Worm (Caenorhabditis elegans) whole organism, young adult: ENCODE measurements around the gene nmt-1.

Source experiments
- B0019.2 ChIP-seq: fragments of 200-800 bp; sonication (Bioruptor generic); conservative IDR thresholded peaks from 2 replicates; pipeline ENCODE4 v1.3.6; 2022; ENCODE audit warnings: missing genetic modification reagents, missing genetic modification characterization, missing compliant biosample characterization
- B0261.1 ChIP-seq: sonication (generic microtip); optimal IDR thresholded peaks from 2 replicates; lab custom pipeline; 2016; ENCODE audit warnings: mild to moderate bottlenecking, missing genetic modification characterization, moderate library complexity, missing compliant biosample characterization
- B0336.3 ChIP-seq: fragments of 200-800 bp; sonication (Bioruptor generic); IDR thresholded peaks from 2 replicates; pipeline ENCODE4 v1.3.6; 2022; ENCODE audit warnings: missing genetic modification characterization, missing compliant biosample characterization
- C17E4.6 ChIP-seq: fragments of 200-800 bp; sonication (Bioruptor generic); IDR thresholded peaks from 2 replicates; pipeline ENCODE4 v1.3.6; 2022; ENCODE audit warnings: missing genetic modification reagents, missing genetic modification characterization, missing compliant biosample characterization
- D2030.7 ChIP-seq: fragments of 200-800 bp; sonication (Bioruptor generic); IDR thresholded peaks from 2 replicates; pipeline ENCODE4 v1.3.6; 2022; ENCODE audit warnings: missing genetic modification reagents, missing genetic modification characterization, missing compliant biosample characterization
- F10E7.11 ChIP-seq: sonication (generic microtip); optimal IDR thresholded peaks from 2 replicates; lab custom pipeline; 2017; ENCODE audit warnings: mild to moderate bottlenecking, missing genetic modification characterization, moderate library complexity, missing compliant biosample characterization
- F22D6.2 ChIP-seq: sonication (generic microtip); optimal IDR thresholded peaks from 2 replicates; lab custom pipeline; 2016; ENCODE audit warnings: mild to moderate bottlenecking, missing genetic modification characterization, missing compliant biosample characterization
- K11D2.4 ChIP-seq: fragments of 200-800 bp; sonication (Bioruptor generic); IDR thresholded peaks from 2 replicates; pipeline ENCODE4 v1.3.6; 2022; ENCODE audit warnings: missing genetic modification reagents, missing genetic modification characterization, missing compliant biosample characterization
- Y67H2A.10 ChIP-seq: fragments of 200-800 bp; sonication (Bioruptor generic); conservative IDR thresholded peaks from 2 replicates; pipeline ENCODE4 v1.3.6; 2022; ENCODE audit warnings: missing genetic modification reagents, missing genetic modification characterization, missing compliant biosample characterization
- ZK185.1 ChIP-seq: sonication (generic microtip); optimal IDR thresholded peaks from 2 replicates; lab custom pipeline; 2016; ENCODE audit warnings: mild to moderate bottlenecking, missing genetic modification characterization, missing compliant biosample characterization; ENCODE audit not compliant: poor library complexity, severe bottlenecking
- cebp-1 ChIP-seq, 2 experiments: fragments of 200-800 bp in 1 of 2; sonication (Bioruptor generic) in 1 of 2; sonication (generic microtip) in 1 of 2; IDR thresholded peaks in 1 of 2; optimal IDR thresholded peaks in 1 of 2; 2 replicates each; pipeline versions ENCODE4 v1.3.6 to Lab custom; 2017 to 2022; ENCODE audit warnings: missing compliant biosample characterization in 2 of 2, missing genetic modification characterization in 2 of 2, mild to moderate bottlenecking in 1 of 2, missing genetic modification reagents in 1 of 2, moderate library complexity in 1 of 2
- ceh-91 ChIP-seq: fragments of 200-800 bp; sonication (Bioruptor generic); IDR thresholded peaks from 2 replicates; pipeline ENCODE4 v1.3.6; 2022; ENCODE audit warnings: missing genetic modification reagents, missing genetic modification characterization, missing compliant biosample characterization
- dox-1 ChIP-seq: fragments of 200-800 bp; sonication (Bioruptor generic); IDR thresholded peaks from 2 replicates; pipeline ENCODE4 v1.3.6; 2022; ENCODE audit warnings: missing genetic modification reagents, missing genetic modification characterization, missing compliant biosample characterization
- dpl-1 ChIP-seq: fragments of 150-350 bp; optimal IDR thresholded peaks from 2 replicates; lab custom pipeline; 2014; ENCODE audit warnings: missing biosample characterization, missing genetic modification reagents, missing genetic modification characterization
- gei-17 ChIP-seq: fragments of 200-800 bp; sonication (Bioruptor generic); optimal IDR thresholded peaks from 2 replicates; lab custom pipeline; 2018; ENCODE audit warnings: mild to moderate bottlenecking, missing genetic modification characterization, missing compliant biosample characterization
- him-1 ChIP-seq: sonication (generic microtip); optimal IDR thresholded peaks from 2 replicates; lab custom pipeline; 2016; ENCODE audit warnings: missing genotype, missing genetic modification reagents, missing genetic modification characterization, missing compliant biosample characterization
- hsf-1 ChIP-seq: fragments of 200-800 bp; sonication (Bioruptor generic); IDR thresholded peaks from 2 replicates; pipeline ENCODE4 v1.3.6; 2022; ENCODE audit warnings: missing genetic modification reagents, missing genetic modification characterization, missing compliant biosample characterization
- lag-1 ChIP-seq: fragments of 200-800 bp; sonication (Bioruptor generic); IDR thresholded peaks from 2 replicates; pipeline ENCODE4 v1.3.6; 2022; ENCODE audit warnings: missing genetic modification reagents, missing genetic modification characterization, missing compliant biosample characterization
- let-526 ChIP-seq: fragments of 200-800 bp; sonication (Bioruptor generic); IDR thresholded peaks from 2 replicates; pipeline ENCODE4 v1.3.6; 2022; ENCODE audit warnings: missing genetic modification reagents, missing genetic modification characterization, missing compliant biosample characterization
- lin-35 ChIP-seq, 3 experiments: fragments of 150-350 bp in 2 of 3; sonication (generic microtip) in 1 of 3; optimal IDR thresholded peaks; 2 replicates each; lab custom pipeline; 2014 to 2018; ENCODE audit warnings: missing biosample characterization in 3 of 3, missing genetic modification characterization in 3 of 3, missing genetic modification reagents in 3 of 3
- lir-1 ChIP-seq: fragments of 200-800 bp; sonication (Bioruptor generic); conservative IDR thresholded peaks from 2 replicates; pipeline ENCODE4 v1.3.6; 2022; ENCODE audit warnings: missing genetic modification reagents, missing genetic modification characterization, missing compliant biosample characterization
- madf-3 ChIP-seq: fragments of 200-800 bp; sonication (Bioruptor generic); IDR thresholded peaks from 2 replicates; pipeline ENCODE4 v1.3.6; 2022; ENCODE audit warnings: missing genetic modification reagents, missing genetic modification characterization, missing compliant biosample characterization
- madf-6 ChIP-seq: fragments of 200-800 bp; sonication (Bioruptor generic); IDR thresholded peaks from 2 replicates; pipeline ENCODE4 v1.3.6; 2022; ENCODE audit warnings: missing genetic modification reagents, missing genetic modification characterization, missing compliant biosample characterization
- mes-4 ChIP-seq: sonication (generic microtip); optimal IDR thresholded peaks from 2 replicates; lab custom pipeline; 2016; ENCODE audit warnings: missing genotype, missing genetic modification characterization, missing compliant biosample characterization
- nfya-1 ChIP-seq: sonication (generic microtip); optimal IDR thresholded peaks from 2 replicates; lab custom pipeline; 2017; ENCODE audit warnings: antibody characterized with exemption, missing compliant biosample characterization, missing genetic modification characterization, borderline replicate concordance; ENCODE audit not compliant: insufficient read depth
- nhr-120 ChIP-seq: fragments of 200-800 bp; sonication (Bioruptor generic); IDR thresholded peaks from 2 replicates; pipeline ENCODE4 v1.3.6; 2022; ENCODE audit warnings: missing genetic modification characterization, missing compliant biosample characterization
- nhr-80 ChIP-seq: sonication (generic microtip); optimal IDR thresholded peaks from 2 replicates; lab custom pipeline; 2016; ENCODE audit warnings: missing genetic modification characterization, missing compliant biosample characterization
- rcor-1 ChIP-seq: fragments of 200-800 bp; sonication (Bioruptor generic); IDR thresholded peaks from 2 replicates; pipeline ENCODE4 v1.3.6; 2022; ENCODE audit warnings: missing genetic modification reagents, missing genetic modification characterization, missing compliant biosample characterization
- repo-1 ChIP-seq: sonication (generic microtip); optimal IDR thresholded peaks from 2 replicates; lab custom pipeline; 2017; ENCODE audit warnings: mild to moderate bottlenecking, missing genetic modification characterization, missing compliant biosample characterization
- snpc-1.3 ChIP-seq: sonication (generic microtip); optimal IDR thresholded peaks from 2 replicates; lab custom pipeline; 2017; ENCODE audit warnings: missing genetic modification characterization, mild to moderate bottlenecking, missing compliant biosample characterization, antibody characterized with exemption, moderate library complexity, missing genotype, missing genetic modification reagents; ENCODE audit not compliant: insufficient read depth
- snpc-3.4 ChIP-seq: sonication (generic microtip); optimal IDR thresholded peaks from 2 replicates; lab custom pipeline; 2017; ENCODE audit warnings: missing genetic modification characterization, mild to moderate bottlenecking, missing compliant biosample characterization, antibody characterized with exemption, moderate library complexity, missing genotype, missing genetic modification reagents
- somi-1 ChIP-seq: fragments of 200-800 bp; sonication (Bioruptor generic); optimal IDR thresholded peaks from 2 replicates; lab custom pipeline; 2018; ENCODE audit warnings: mild to moderate bottlenecking, missing genetic modification characterization, missing compliant biosample characterization
- sptf-2 ChIP-seq: fragments of 200-800 bp; sonication (Bioruptor generic); optimal IDR thresholded peaks from 2 replicates; lab custom pipeline; 2018; ENCODE audit warnings: mild to moderate bottlenecking, missing genetic modification characterization, missing compliant biosample characterization
- tbp1 ChIP-seq: fragments of 200-800 bp; sonication (Bioruptor generic); optimal IDR thresholded peaks from 2 replicates; lab custom pipeline; 2018; ENCODE audit warnings: mild to moderate bottlenecking, missing genetic modification characterization, missing compliant biosample characterization
- zim-3 ChIP-seq: sonication (generic microtip); optimal IDR thresholded peaks from 2 replicates; lab custom pipeline; 2017; ENCODE audit warnings: mild to moderate bottlenecking, missing genetic modification characterization, moderate library complexity, missing compliant biosample characterization
- ztf-25 ChIP-seq: fragments of 200-800 bp; sonication (Bioruptor generic); IDR thresholded peaks from 2 replicates; pipeline ENCODE4 v1.3.6; 2022; ENCODE audit warnings: missing genetic modification reagents, missing genetic modification characterization, missing compliant biosample characterization

The nmt-1 gene

ce11 chrIII:6080263-6080662 is 35.9 kb downstream of the nmt-1 start, which contains the start of gene attf-4:
Gene attf-4 (plus strand): TSS chrIII:6080563.
- TF ChIP-seq nhr-80 (tag; lab: Kevin White, UChicago) (peak; percentile 24), tbp1 (no peak)
- TF ChIP-seq, all 124 proteins: peak for 1

ce11 chrIII:6078917-6079316 is 37.2 kb downstream of the nmt-1 start:
- no peak for TF ChIP-seq B0261.1 (tag; lab: Kevin White, UChicago)
- TF ChIP-seq mes-4 (tag; lab: Kevin White, UChicago): no peak
- no peak for TF ChIP-seq lir-1
- no peak for TF ChIP-seq lin-35 (GFP tag; optimal IDR thresholded peaks at IDR 0.05; lab: Kevin White, UChicago)
- TF ChIP-seq ZK185.1 (tag; lab: Kevin White, UChicago): no peak
- TF ChIP-seq dpl-1 (GFP tag; lab: Kevin White, UChicago): no peak
- TF ChIP-seq zim-3 (tag; lab: Kevin White, UChicago): no peak
- no peak for TF ChIP-seq C17E4.6 (GFP tag; lab: Robert Waterston, UW)

DNA sequence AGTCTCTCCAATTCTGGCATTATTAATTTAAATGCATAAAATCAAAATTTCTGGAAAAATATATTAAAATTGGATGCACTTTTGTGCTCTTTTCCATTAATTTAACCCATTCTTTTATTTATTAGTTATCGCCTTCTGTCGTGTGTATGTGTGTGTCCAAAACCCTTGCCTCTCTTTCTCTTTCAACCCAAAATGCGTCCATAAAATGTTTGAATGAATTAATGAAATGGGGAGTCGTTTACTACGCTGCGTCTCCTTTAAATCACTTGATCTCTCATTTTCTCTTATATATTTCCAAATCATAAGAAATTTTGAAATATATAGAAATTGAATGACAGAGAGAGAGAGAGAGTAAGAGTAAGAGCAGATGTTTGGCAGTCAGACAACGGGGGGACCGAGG is 38.2 kb downstream of the nmt-1 start:
- TF ChIP-seq nfya-1 (tag; lab: Kevin White, UChicago): no peak
- TF ChIP-seq ceh-91 (GFP tag; lab: Robert Waterston, UW): no peak

DNA sequence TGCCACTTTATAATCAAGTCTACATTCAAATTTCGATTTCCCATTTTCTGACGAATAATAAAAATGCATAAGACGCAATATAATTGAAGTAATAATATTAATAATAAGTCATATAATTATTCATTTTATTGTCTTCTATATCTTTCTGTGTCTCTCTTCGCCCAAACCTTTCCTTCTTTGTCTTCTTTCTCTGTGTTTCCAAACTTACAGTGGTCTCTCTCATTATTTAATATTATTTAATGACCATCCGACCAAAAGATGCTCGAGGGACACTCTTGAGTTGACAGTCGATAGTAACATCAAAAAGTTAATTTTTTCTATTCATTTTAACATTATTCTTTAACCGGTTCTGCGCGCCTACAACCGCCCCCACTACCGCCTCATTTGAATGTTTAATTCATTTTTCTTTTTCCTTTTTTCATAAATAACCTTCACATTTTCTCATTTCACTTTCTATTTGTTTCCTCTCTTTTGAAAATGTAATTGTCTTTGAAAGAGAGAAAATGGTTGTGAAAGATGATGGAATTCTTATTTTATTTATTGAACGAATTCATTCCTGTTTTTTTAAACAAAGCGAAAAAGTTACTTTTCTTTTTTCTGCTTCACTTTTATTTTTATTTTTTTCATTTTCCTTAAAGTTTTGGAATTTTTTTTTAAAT is 42.3 kb downstream of the nmt-1 start:
- no peak for TF ChIP-seq K11D2.4
- no peak for TF ChIP-seq lag-1 (GFP tag; lab: Robert Waterston, UW)
- TF ChIP-seq mes-4 (tag; lab: Kevin White, UChicago): no peak
- no peak for TF ChIP-seq B0336.3 (GFP tag; lab: Robert Waterston, UW)
- no peak for TF ChIP-seq hsf-1 (GFP tag; lab: Robert Waterston, UW)
- TF ChIP-seq nhr-120 (GFP tag; lab: Robert Waterston, UW): no peak
- TF ChIP-seq snpc-3.4 (tag; lab: Kevin White, UChicago): no peak
- no peak for TF ChIP-seq ztf-25
- TF ChIP-seq him-1 (tag; lab: Kevin White, UChicago): no peak
- no peak for TF ChIP-seq tbp1

DNA sequence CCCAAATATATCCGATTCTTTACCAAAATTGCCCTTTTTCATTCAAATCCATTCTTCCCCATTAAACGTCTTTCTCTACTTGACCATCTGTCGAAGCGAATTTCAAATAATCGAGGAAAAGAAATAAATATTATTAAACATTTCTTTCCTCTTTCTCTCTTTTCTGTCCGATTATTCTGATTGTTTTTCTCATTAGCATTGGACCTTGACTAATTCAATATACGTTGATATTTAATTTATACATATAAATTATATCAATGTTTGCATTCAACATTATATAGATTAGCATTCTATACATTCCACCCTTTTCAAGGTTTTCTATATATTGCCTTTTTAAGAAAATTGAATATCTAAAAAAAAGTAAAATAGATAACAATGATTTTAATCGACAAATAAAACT is 43.2 kb downstream of the nmt-1 start:
- TF ChIP-seq sptf-2 (no peak), repo-1 (no peak), dox-1 (GFP tag; lab: Robert Waterston, UW) (no peak), D2030.7 (GFP tag; lab: Robert Waterston, UW) (no peak), rcor-1 (no peak), Y67H2A.10 (GFP tag; lab: Robert Waterston, UW) (no peak), F10E7.11 (tag; lab: Kevin White, UChicago) (no peak), madf-3 (GFP tag; lab: Robert Waterston, UW) (no peak), snpc-1.3 (tag; lab: Kevin White, UChicago) (no peak), somi-1 (no peak), cebp-1 (GFP tag; IDR thresholded peaks at IDR 0.05; lab: Robert Waterston, UW) (no peak), cebp-1 (tag; optimal IDR thresholded peaks at IDR 0.05; lab: Kevin White, UChicago) (no peak), gei-17 (GFP tag; lab: Kevin White, UChicago) (no peak), madf-6 (GFP tag; lab: Robert Waterston, UW) (no peak), let-526 (GFP tag; lab: Robert Waterston, UW) (no peak), B0019.2 (GFP tag; lab: Robert Waterston, UW) (no peak), F22D6.2 (tag; lab: Kevin White, UChicago) (no peak)
